Worm (Caenorhabditis elegans): ENCODE results near the gene F26G1.15.

ce11 chrII:4827734-4828609, 37.9 kb downstream of the F26G1.15 start, which contains the start of the genes fbxb-88 and tbck-1:
- TF ChIP-seq egl-18 (GFP tag; IDR thresholded peaks at IDR 0.05) (no peak), zim-3 (tag; optimal IDR thresholded peaks at IDR 0.05) (no peak), zfh-2 (GFP tag; conservative IDR thresholded peaks at IDR 0.05) (no peak), sea-2 (GFP tag; IDR thresholded peaks at IDR 0.05) (no peak), snpc-1.1 (tag; optimal IDR thresholded peaks at IDR 0.05; ENCODE audit: insufficient read depth) (no peak), rcor-1 (GFP tag; IDR thresholded peaks at IDR 0.05) (no peak), B0019.2 (GFP tag; conservative IDR thresholded peaks at IDR 0.05) (no peak), efl-1 (GFP tag; optimal IDR thresholded peaks at IDR 0.05) (peak; percentile 76), hlh-26 (GFP tag; conservative IDR thresholded peaks at IDR 0.05) (no peak), ama-1 (optimal IDR thresholded peaks at IDR 0.05) (no peak), ama-1 (GFP tag; optimal IDR thresholded peaks at IDR 0.05) (no peak), snpc-4 (GFP tag; optimal IDR thresholded peaks at IDR 0.05) (no peak), snpc-4 (tag; optimal IDR thresholded peaks at IDR 0.05) (no peak), nfya-2 (GFP tag; IDR thresholded peaks at IDR 0.05) (no peak), B0035.1 (tag; optimal IDR thresholded peaks at IDR 0.05) (no peak), F23B12.7 (tag; optimal IDR thresholded peaks at IDR 0.05; ENCODE audit: insufficient read depth) (no peak)
